Fruit fly (Drosophila melanogaster) whole organism, embryonic: ENCODE measurements around the gene Npc2a.

Source experiments
- Abd-B ChIP-seq: fragments of 200-800 bp; sonication (Bioruptor generic); optimal IDR thresholded peaks from 2 replicates; lab custom pipeline; 2018; ENCODE audit warnings: missing biosample characterization, mild to moderate bottlenecking, missing genetic modification characterization, moderate library complexity
- Ada2b ChIP-seq: fragments of 200-800 bp; sonication (Bioruptor generic); IDR thresholded peaks from 2 replicates; pipeline ENCODE4 v1.3.6; 2022; ENCODE audit warnings: missing biosample characterization, missing genetic modification characterization
- Aef1 ChIP-seq: fragments of 200-800 bp; sonication (Bioruptor generic); IDR thresholded peaks from 3 replicates; pipeline ENCODE4 v1.3.6; 2022; ENCODE audit warnings: missing biosample characterization, missing genetic modification characterization
- Bteb2 ChIP-seq: fragments of 200-800 bp; sonication (Bioruptor generic); optimal IDR thresholded peaks from 2 replicates; lab custom pipeline; 2016; ENCODE audit warnings: missing biosample characterization, missing genetic modification characterization
- CG1024 ChIP-seq: fragments of 200-800 bp; sonication (Bioruptor generic); IDR thresholded peaks from 2 replicates; pipeline ENCODE4 v1.3.6; 2022; ENCODE audit warnings: missing biosample characterization, missing genetic modification characterization
- CG11504 ChIP-seq: fragments of 200-800 bp; sonication (Bioruptor generic); optimal IDR thresholded peaks from 3 replicates; lab custom pipeline; 2019; ENCODE audit warnings: missing biosample characterization, mild to moderate bottlenecking, missing genetic modification characterization, moderate library complexity
- CG12769 ChIP-seq: fragments of 200-800 bp; sonication (Bioruptor generic); optimal IDR thresholded peaks from 2 replicates; lab custom pipeline; 2019; ENCODE audit warnings: missing biosample characterization, mild to moderate bottlenecking, missing genetic modification characterization, moderate library complexity
- CG13287 ChIP-seq: fragments of 200-800 bp; sonication (Bioruptor generic); IDR thresholded peaks from 2 replicates; pipeline ENCODE4 v1.3.6; 2022; ENCODE audit warnings: missing biosample characterization, missing genetic modification characterization; ENCODE audit not compliant: partially characterized antibody
- CG14710 ChIP-seq: fragments of 200-800 bp; sonication (Bioruptor generic); optimal IDR thresholded peaks from 3 replicates; lab custom pipeline; 2019; ENCODE audit warnings: missing biosample characterization, mild to moderate bottlenecking, missing genetic modification characterization, moderate library complexity
- CG14965 ChIP-seq: fragments of 200-800 bp; sonication (Bioruptor generic); optimal IDR thresholded peaks from 2 replicates; lab custom pipeline; 2016; ENCODE audit warnings: missing biosample characterization, missing genetic modification characterization, borderline replicate concordance
- CG15479 ChIP-seq: fragments of 200-800 bp; sonication (Bioruptor generic); optimal IDR thresholded peaks from 3 replicates; lab custom pipeline; 2019; ENCODE audit warnings: missing biosample characterization, mild to moderate bottlenecking, missing genetic modification characterization, moderate library complexity
- CG17802 ChIP-seq: fragments of 200-800 bp; sonication (Bioruptor generic); optimal IDR thresholded peaks from 2 replicates; lab custom pipeline; 2018; ENCODE audit warnings: missing biosample characterization, mild to moderate bottlenecking, missing genetic modification characterization, moderate library complexity
- CG2116 ChIP-seq: fragments of 200-800 bp; sonication (Bioruptor generic); optimal IDR thresholded peaks from 3 replicates; lab custom pipeline; 2018; ENCODE audit warnings: missing biosample characterization, mild to moderate bottlenecking, missing genetic modification characterization
- CG2678 ChIP-seq: fragments of 200-800 bp; sonication (Bioruptor generic); optimal IDR thresholded peaks from 3 replicates; lab custom pipeline; 2019; ENCODE audit warnings: missing biosample characterization, mild to moderate bottlenecking, missing genetic modification characterization, moderate library complexity
- CG2889 ChIP-seq: fragments of 200-800 bp; sonication (Bioruptor generic); IDR thresholded peaks from 3 replicates; pipeline ENCODE4 v1.3.6; 2022; ENCODE audit warnings: missing biosample characterization, missing genetic modification characterization
- CG3407 ChIP-seq: fragments of 200-800 bp; sonication (Bioruptor generic); optimal IDR thresholded peaks from 2 replicates; lab custom pipeline; 2018; ENCODE audit warnings: missing biosample characterization, mild to moderate bottlenecking, missing genetic modification characterization
- CG3838 ChIP-seq: fragments of 200-800 bp; sonication (Bioruptor generic); optimal IDR thresholded peaks from 3 replicates; lab custom pipeline; 2016; ENCODE audit warnings: missing biosample characterization, missing genetic modification characterization
- CG6791 ChIP-seq: fragments of 200-800 bp; sonication (Bioruptor generic); IDR thresholded peaks from 3 replicates; pipeline ENCODE4 v1.3.6; 2022; ENCODE audit warnings: missing biosample characterization, missing genetic modification characterization; ENCODE audit not compliant: partially characterized antibody
- CG7839 ChIP-seq: fragments of 200-800 bp; sonication (Bioruptor generic); optimal IDR thresholded peaks from 3 replicates; lab custom pipeline; 2018; ENCODE audit warnings: missing biosample characterization, mild to moderate bottlenecking, missing genetic modification characterization, moderate library complexity
- CG7987 ChIP-seq: fragments of 200-800 bp; sonication (Bioruptor generic); optimal IDR thresholded peaks from 2 replicates; lab custom pipeline; 2018; ENCODE audit warnings: missing biosample characterization, mild to moderate bottlenecking, missing genetic modification characterization, moderate library complexity
- CG8388 ChIP-seq: fragments of 200-800 bp; sonication (Bioruptor generic); optimal IDR thresholded peaks from 2 replicates; lab custom pipeline; 2019; ENCODE audit warnings: missing biosample characterization, mild to moderate bottlenecking, missing genetic modification characterization, moderate library complexity
- CG9876 ChIP-seq: fragments of 200-800 bp; sonication (Bioruptor generic); optimal IDR thresholded peaks from 2 replicates; lab custom pipeline; 2016; ENCODE audit warnings: missing biosample characterization, missing genetic modification characterization
- CoRest ChIP-seq: fragments of 200-800 bp; sonication (Bioruptor generic); optimal IDR thresholded peaks from 3 replicates; lab custom pipeline; 2018; ENCODE audit warnings: missing biosample characterization, mild to moderate bottlenecking, missing genetic modification characterization, moderate library complexity
- Fer3 ChIP-seq: fragments of 200-800 bp; sonication (Bioruptor generic); optimal IDR thresholded peaks from 2 replicates; lab custom pipeline; 2018; ENCODE audit warnings: missing biosample characterization, mild to moderate bottlenecking, missing genetic modification characterization, moderate library complexity
- HLH54F ChIP-seq: fragments of 200-800 bp; sonication (Bioruptor generic); optimal IDR thresholded peaks from 3 replicates; lab custom pipeline; 2016; ENCODE audit warnings: missing biosample characterization, missing genetic modification characterization
- Hmr ChIP-seq: fragments of 200-800 bp; sonication (Bioruptor generic); optimal IDR thresholded peaks from 3 replicates; lab custom pipeline; 2017; ENCODE audit warnings: mild to moderate bottlenecking, missing biosample characterization, missing genetic modification reagents, missing genetic modification characterization
- Hr51 ChIP-seq, 2 experiments: fragments of 200-800 bp; sonication (Bioruptor generic); optimal IDR thresholded peaks; 2 replicates in 1 of 2; 3 replicates in 1 of 2; lab custom pipeline; 2016 to 2018; ENCODE audit warnings: missing biosample characterization in 2 of 2, missing genetic modification characterization in 2 of 2, mild to moderate bottlenecking in 1 of 2, moderate library complexity in 1 of 2
- Jarid2 ChIP-seq: fragments of 200-800 bp; sonication (Bioruptor generic); optimal IDR thresholded peaks from 3 replicates; lab custom pipeline; 2017; ENCODE audit warnings: mild to moderate bottlenecking, missing biosample characterization, missing genetic modification reagents, missing genetic modification characterization
- Med ChIP-seq: fragments of 200-800 bp; sonication (Bioruptor generic); peaks from one replicate; lab custom pipeline; 2016; ENCODE audit warnings: missing biosample characterization, missing genetic modification characterization, mild to moderate bottlenecking, inconsistent platforms, moderate library complexity
- Mrtf ChIP-seq: fragments of 200-800 bp; sonication (Bioruptor generic); IDR thresholded peaks from 3 replicates; pipeline ENCODE4 v1.3.6; 2022; ENCODE audit warnings: missing biosample characterization, missing genetic modification characterization
- Rfx ChIP-seq: fragments of 200-800 bp; sonication (Bioruptor generic); IDR thresholded peaks from 2 replicates; pipeline ENCODE4 v1.3.6; 2022; ENCODE audit warnings: missing biosample characterization, missing genetic modification characterization
- Scr ChIP-seq: fragments of 200-800 bp; sonication (Bioruptor generic); IDR thresholded peaks from 2 replicates; pipeline ENCODE4 v1.3.6; 2022; ENCODE audit warnings: missing biosample characterization, missing genetic modification characterization; ENCODE audit not compliant: partially characterized antibody
- Side ChIP-seq: fragments of 200-800 bp; sonication (Bioruptor generic); optimal IDR thresholded peaks from 2 replicates; lab custom pipeline; 2016; ENCODE audit warnings: missing biosample characterization, missing genetic modification characterization
- TFAM ChIP-seq: fragments of 200-800 bp; sonication (Bioruptor generic); optimal IDR thresholded peaks from 2 replicates; lab custom pipeline; 2017; ENCODE audit warnings: missing biosample characterization, missing genetic modification characterization, inconsistent platforms
- Tbp ChIP-seq: fragments of >200 bp; optimal IDR thresholded peaks from 2 replicates; lab custom pipeline; 2018; ENCODE audit warnings: missing biosample characterization, missing genetic modification characterization
- Vsx1 ChIP-seq: fragments of 200-800 bp; sonication (Bioruptor generic); optimal IDR thresholded peaks from 2 replicates; lab custom pipeline; 2017; ENCODE audit warnings: missing biosample characterization, mild to moderate bottlenecking, missing genetic modification characterization, missing genetic modification reagents
- btn ChIP-seq: fragments of 200-800 bp; sonication (Bioruptor generic); optimal IDR thresholded peaks from 2 replicates; lab custom pipeline; 2016; ENCODE audit warnings: missing biosample characterization, missing genetic modification characterization
- caup ChIP-seq: fragments of 200-800 bp; sonication (Bioruptor generic); optimal IDR thresholded peaks from 3 replicates; lab custom pipeline; 2017; ENCODE audit warnings: missing biosample characterization, mild to moderate bottlenecking, missing genetic modification characterization, moderate library complexity; ENCODE audit not compliant: severe bottlenecking
- cwo ChIP-seq: fragments of 200-800 bp; sonication (Bioruptor generic); optimal IDR thresholded peaks from 3 replicates; lab custom pipeline; 2017; ENCODE audit warnings: missing biosample characterization, missing genetic modification characterization, mild to moderate bottlenecking, moderate library complexity, missing genetic modification reagents
- dysf ChIP-seq: fragments of 200-800 bp; sonication (Bioruptor generic); IDR thresholded peaks from 3 replicates; pipeline ENCODE4 v1.3.6; 2022; ENCODE audit warnings: missing biosample characterization, missing genetic modification characterization
- ftz-f1 ChIP-seq: fragments of 200-800 bp; sonication (Bioruptor generic); optimal IDR thresholded peaks from 2 replicates; lab custom pipeline; 2016; ENCODE audit warnings: missing biosample characterization, missing genetic modification characterization
- gcm2 ChIP-seq: fragments of 200-800 bp; sonication (Bioruptor generic); optimal IDR thresholded peaks from 2 replicates; lab custom pipeline; 2016; ENCODE audit warnings: missing biosample characterization, missing genetic modification characterization
- grn ChIP-seq: fragments of 200-800 bp; sonication (Bioruptor generic); optimal IDR thresholded peaks from 3 replicates; lab custom pipeline; 2017; ENCODE audit warnings: missing biosample characterization, missing genetic modification characterization
- ind ChIP-seq: fragments of 200-800 bp; sonication (Bioruptor generic); optimal IDR thresholded peaks from 3 replicates; lab custom pipeline; 2016; ENCODE audit warnings: missing biosample characterization, missing genetic modification characterization
- kay ChIP-seq: fragments of 200-800 bp; sonication (Bioruptor generic); optimal IDR thresholded peaks from 2 replicates; lab custom pipeline; 2016; ENCODE audit warnings: missing biosample characterization, missing genetic modification characterization
- prd ChIP-seq, 3 experiments: fragments of >200 bp in 2 of 3; fragments of 200-800 bp in 1 of 3; sonication (Bioruptor generic) in 1 of 3; optimal IDR thresholded peaks in 2 of 3; IDR thresholded peaks in 1 of 3; 2 replicates in 2 of 3; 3 replicates in 1 of 3; pipeline versions ENCODE4 v1.3.6 to Lab custom; 2017 to 2022; ENCODE audit warnings: missing biosample characterization in 1 of 3, missing genetic modification characterization in 1 of 3
- ranshi ChIP-seq: fragments of 200-800 bp; sonication (Bioruptor generic); IDR thresholded peaks from 2 replicates; pipeline ENCODE4 v1.3.6; 2022; ENCODE audit warnings: missing biosample characterization, missing genetic modification characterization
- sug ChIP-seq: fragments of 200-800 bp; optimal IDR thresholded peaks from 2 replicates; lab custom pipeline; 2019; ENCODE audit warnings: missing biosample characterization, mild to moderate bottlenecking, missing genetic modification characterization, moderate library complexity
- trh ChIP-seq: fragments of 200-800 bp; sonication (Bioruptor generic); optimal IDR thresholded peaks from 2 replicates; lab custom pipeline; 2016; ENCODE audit warnings: missing biosample characterization, missing genetic modification characterization

The Npc2a gene

dm6 chr2L:2015204-2015603, 27.1 kb downstream of the Npc2a start (continued):
- TF ChIP-seq Rfx (GFP tag; lab: Robert Waterston, UW) (peak; percentile 55; the same call in 1 of the 2 replicates), Hr51 (GFP tag; optimal IDR thresholded peaks at IDR 0.05; lab: Kevin White, UChicago) (peak in 1 of 2 experiments; percentile 21), grn (no peak), CG3838 (GFP tag; lab: Kevin White, UChicago) (no peak), prd (optimal IDR thresholded peaks at IDR 0.05; lab: Kevin White, UChicago) (no peak), prd (GFP tag; IDR thresholded peaks at IDR 0.05; lab: Robert Waterston, UW) (peak; percentile 45; the same call in 2 of the 3 replicates), trh (no peak), CG15479 (GFP tag; lab: Kevin White, UChicago) (no peak), CG12769 (peak; percentile 39), sug (tag; lab: Kevin White, UChicago) (no peak), ranshi (GFP tag; lab: Robert Waterston, UW) (0 out of 2 replicates have a peak, but pooled peaks have one; percentile 9), Tbp (GFP tag; lab: Kevin White, UChicago) (no peak), HLH54F (GFP tag; lab: Kevin White, UChicago) (no peak), CG8388 (GFP tag; lab: Kevin White, UChicago) (no peak), btn (GFP tag; lab: Kevin White, UChicago) (no peak), CG7839 (tag; lab: Kevin White, UChicago) (peak; percentile 7), Aef1 (GFP tag; lab: Robert Waterston, UW) (peak; percentile 12; the same call in 1 of the 3 replicates), Mrtf (GFP tag; lab: Robert Waterston, UW) (0 out of 3 replicates have a peak, but pooled peaks have one; percentile 8), Scr (no peak), Med (GFP tag; lab: Kevin White, UChicago) (peak; percentile 28), Vsx1 (no peak), TFAM (no peak), Fer3 (tag; lab: Kevin White, UChicago) (peak; percentile 9), CG7987 (GFP tag; lab: Kevin White, UChicago) (no peak), CoRest (peak; percentile 2), kay (GFP tag; lab: Kevin White, UChicago) (no peak), cwo (peak; percentile 23), gcm2 (GFP tag; lab: Kevin White, UChicago) (no peak), CG17802 (tag; lab: Kevin White, UChicago) (no peak), CG13287 (no peak), CG9876 (GFP tag; lab: Kevin White, UChicago) (no peak), dysf (GFP tag; lab: Robert Waterston, UW) (peak; percentile 46; the same call in 2 of the 3 replicates), Hmr (GFP tag; lab: Kevin White, UChicago) (peak; percentile 67), ftz-f1 (GFP tag; lab: Kevin White, UChicago) (no peak), CG2889 (GFP tag; lab: Robert Waterston, UW) (no peak), Jarid2 (GFP tag; lab: Kevin White, UChicago) (no peak), Bteb2 (GFP tag; lab: Kevin White, UChicago) (no peak), CG11504 (tag; lab: Kevin White, UChicago) (peak; percentile 27), CG2678 (tag; lab: Kevin White, UChicago) (peak; percentile 53), Side (GFP tag; lab: Kevin White, UChicago) (no peak), CG1024 (GFP tag; lab: Robert Waterston, UW) (no peak), CG6791 (no peak), CG14965 (GFP tag; lab: Kevin White, UChicago) (no peak), caup (GFP tag; lab: Kevin White, UChicago) (no peak), Abd-B (GFP tag; lab: Kevin White, UChicago) (no peak), CG2116 (GFP tag; lab: Kevin White, UChicago) (no peak), Ada2b (GFP tag; lab: Robert Waterston, UW) (0 out of 2 replicates have a peak, but pooled peaks have one; percentile 8), CG3407 (GFP tag; lab: Kevin White, UChicago) (no peak), ind (GFP tag; lab: Kevin White, UChicago) (peak; percentile 18), CG14710 (tag; lab: Kevin White, UChicago) (no peak)
